Fruit fly (Drosophila melanogaster) whole organism, embryonic: Measurements from ENCODE around the gene Tsp29Fa.
A peak's percentile ranks its signal among the peaks of the same experiment; 100 is the strongest.

ENCODE experiments used
- BtbVII ChIP-seq: fragments of 200-800 bp; sonication (Bioruptor generic); optimal IDR thresholded peaks from 3 replicates; lab custom pipeline; 2017; ENCODE audit warnings: missing biosample characterization, mild to moderate bottlenecking, missing genetic modification characterization
- Bteb2 ChIP-seq: fragments of 200-800 bp; sonication (Bioruptor generic); optimal IDR thresholded peaks from 2 replicates; lab custom pipeline; 2016; ENCODE audit warnings: missing biosample characterization, missing genetic modification characterization
- CG10565 ChIP-seq: fragments of 200-800 bp; sonication (Bioruptor generic); optimal IDR thresholded peaks from 3 replicates; lab custom pipeline; 2016; ENCODE audit warnings: missing biosample characterization, mild to moderate bottlenecking, missing genetic modification characterization
- CG12219 ChIP-seq: fragments of 200-800 bp; sonication (Bioruptor generic); optimal IDR thresholded peaks from 3 replicates; lab custom pipeline; 2018; ENCODE audit warnings: missing biosample characterization, mild to moderate bottlenecking, missing genetic modification characterization
- CG12942 ChIP-seq: fragments of 200-800 bp; sonication (Bioruptor generic); optimal IDR thresholded peaks from 3 replicates; lab custom pipeline; 2016; ENCODE audit warnings: missing biosample characterization, missing genetic modification characterization
- CG15269 ChIP-seq: fragments of 200-800 bp; sonication (Bioruptor generic); optimal IDR thresholded peaks from 2 replicates; lab custom pipeline; 2018; ENCODE audit warnings: missing biosample characterization, mild to moderate bottlenecking, missing genetic modification characterization, moderate library complexity
- CG15601 ChIP-seq: fragments of 200-800 bp; sonication (Bioruptor generic); optimal IDR thresholded peaks from 3 replicates; lab custom pipeline; 2019; ENCODE audit warnings: missing biosample characterization, mild to moderate bottlenecking, missing genetic modification characterization, moderate library complexity
- CG1647 ChIP-seq: fragments of 200-800 bp; sonication (Bioruptor generic); optimal IDR thresholded peaks from 3 replicates; lab custom pipeline; 2016; ENCODE audit warnings: missing biosample characterization, missing genetic modification characterization
- CG16815 ChIP-seq: fragments of 200-800 bp; sonication (Bioruptor generic); optimal IDR thresholded peaks from 3 replicates; lab custom pipeline; 2017; ENCODE audit warnings: missing biosample characterization, mild to moderate bottlenecking, missing genetic modification characterization
- CG17186 ChIP-seq: fragments of 200-800 bp; sonication (Bioruptor generic); optimal IDR thresholded peaks from 3 replicates; lab custom pipeline; 2017; ENCODE audit warnings: missing biosample characterization, missing genetic modification reagents, missing genetic modification characterization
- CG2120 ChIP-seq: fragments of 200-800 bp; sonication (Bioruptor generic); optimal IDR thresholded peaks from 3 replicates; lab custom pipeline; 2016; ENCODE audit warnings: missing biosample characterization, missing genetic modification characterization
- CG30431 ChIP-seq: fragments of 200-800 bp; sonication (Bioruptor generic); optimal IDR thresholded peaks from 2 replicates; lab custom pipeline; 2017; ENCODE audit warnings: missing biosample characterization, missing genetic modification characterization
- CG3065 ChIP-seq: fragments of 200-800 bp; sonication (Bioruptor generic); optimal IDR thresholded peaks from 2 replicates; lab custom pipeline; 2016; ENCODE audit warnings: missing biosample characterization, missing genetic modification characterization
- CG34224 ChIP-seq: fragments of 200-800 bp; sonication (Bioruptor generic); IDR thresholded peaks from 3 replicates; pipeline ENCODE4 v1.3.6; 2022; ENCODE audit warnings: missing biosample characterization, missing genetic modification characterization; ENCODE audit not compliant: partially characterized antibody
- CG34376 ChIP-seq: fragments of 200-800 bp; sonication (Bioruptor generic); optimal IDR thresholded peaks from 2 replicates; lab custom pipeline; 2018; ENCODE audit warnings: missing biosample characterization, mild to moderate bottlenecking, missing genetic modification characterization
- CG4707 ChIP-seq: fragments of 200-800 bp; sonication (Bioruptor generic); optimal IDR thresholded peaks from 2 replicates; lab custom pipeline; 2018; ENCODE audit warnings: missing biosample characterization, mild to moderate bottlenecking, missing genetic modification characterization, moderate library complexity
- CG5953 ChIP-seq: fragments of 200-800 bp; sonication (Bioruptor generic); IDR thresholded peaks from 2 replicates; pipeline ENCODE4 v1.3.6; 2022; ENCODE audit warnings: missing biosample characterization, missing genetic modification characterization
- CG6272 ChIP-seq: fragments of 200-800 bp; sonication (Bioruptor generic); IDR thresholded peaks from 2 replicates; pipeline ENCODE4 v1.3.6; 2022; ENCODE audit warnings: missing biosample characterization, missing genetic modification characterization
- CG6683 ChIP-seq: fragments of 200-800 bp; sonication (Bioruptor generic); optimal IDR thresholded peaks from 2 replicates; lab custom pipeline; 2017; ENCODE audit warnings: missing biosample characterization, mild to moderate bottlenecking, missing genetic modification characterization, missing genetic modification reagents
- CG6813 ChIP-seq: fragments of 200-800 bp; sonication (Bioruptor generic); optimal IDR thresholded peaks from 2 replicates; lab custom pipeline; 2017; ENCODE audit warnings: missing biosample characterization, missing genetic modification characterization, mild to moderate bottlenecking, moderate library complexity, missing genetic modification reagents
- CG7357 ChIP-seq: fragments of 200-800 bp; sonication (Bioruptor generic); IDR thresholded peaks from 3 replicates; pipeline ENCODE4 v1.3.6; 2022; ENCODE audit warnings: missing biosample characterization, missing genetic modification characterization
- CG7786 ChIP-seq: fragments of 200-800 bp; sonication (Bioruptor generic); optimal IDR thresholded peaks from 2 replicates; lab custom pipeline; 2016; ENCODE audit warnings: missing biosample characterization, missing genetic modification characterization
- CG7963 ChIP-seq: fragments of 200-800 bp; sonication (Bioruptor generic); IDR thresholded peaks from 3 replicates; pipeline ENCODE4 v1.3.6; 2022; ENCODE audit warnings: missing biosample characterization, missing genetic modification characterization; ENCODE audit not compliant: partially characterized antibody
- CG7987 ChIP-seq: fragments of 200-800 bp; sonication (Bioruptor generic); optimal IDR thresholded peaks from 2 replicates; lab custom pipeline; 2018; ENCODE audit warnings: missing biosample characterization, mild to moderate bottlenecking, missing genetic modification characterization, moderate library complexity
- CHES-1-like ChIP-seq: fragments of 200-800 bp; sonication (Bioruptor generic); optimal IDR thresholded peaks from 2 replicates; lab custom pipeline; 2016; ENCODE audit warnings: missing biosample characterization, missing genetic modification characterization
- Chrac-16 ChIP-seq: fragments of 200-800 bp; sonication (Bioruptor generic); optimal IDR thresholded peaks from 3 replicates; lab custom pipeline; 2016; ENCODE audit warnings: missing biosample characterization, missing genetic modification characterization
- ERR ChIP-seq: fragments of 200-800 bp; sonication (Bioruptor generic); optimal IDR thresholded peaks from 2 replicates; lab custom pipeline; 2016; ENCODE audit warnings: missing biosample characterization, missing genetic modification characterization
- Hr3 ChIP-seq: fragments of 200-800 bp; sonication (Bioruptor generic); optimal IDR thresholded peaks from 3 replicates; lab custom pipeline; 2016; ENCODE audit warnings: missing biosample characterization, missing genetic modification characterization
- MESR4 ChIP-seq: fragments of 200-800 bp; sonication (Bioruptor generic); optimal IDR thresholded peaks from 2 replicates; lab custom pipeline; 2018; ENCODE audit warnings: missing biosample characterization, mild to moderate bottlenecking, missing genetic modification characterization, moderate library complexity
- Med ChIP-seq: fragments of 200-800 bp; sonication (Bioruptor generic); peaks from one replicate; lab custom pipeline; 2016; ENCODE audit warnings: missing biosample characterization, missing genetic modification characterization, mild to moderate bottlenecking, inconsistent platforms, moderate library complexity
- Oli ChIP-seq: fragments of 200-800 bp; sonication (Bioruptor generic); optimal IDR thresholded peaks from 2 replicates; lab custom pipeline; 2018; ENCODE audit warnings: missing biosample characterization, mild to moderate bottlenecking, missing genetic modification characterization, moderate library complexity
- Spps ChIP-seq: fragments of 200-800 bp; sonication (Bioruptor generic); optimal IDR thresholded peaks from 2 replicates; lab custom pipeline; 2018; ENCODE audit warnings: missing biosample characterization, mild to moderate bottlenecking, missing genetic modification characterization
- ash1 ChIP-seq: fragments of 200-800 bp; sonication (Bioruptor generic); optimal IDR thresholded peaks from 2 replicates; lab custom pipeline; 2018; ENCODE audit warnings: missing biosample characterization, mild to moderate bottlenecking, missing genetic modification characterization
- bowl ChIP-seq: fragments of 200-800 bp; sonication (Bioruptor generic); IDR thresholded peaks from 2 replicates; pipeline ENCODE4 v1.3.6; 2022; ENCODE audit warnings: missing biosample characterization, missing genetic modification characterization
- cato ChIP-seq: fragments of 200-800 bp; sonication (Bioruptor generic); optimal IDR thresholded peaks from 2 replicates; lab custom pipeline; 2016; ENCODE audit warnings: missing biosample characterization, missing genetic modification characterization, borderline replicate concordance
- cg ChIP-seq: fragments of 200-800 bp; sonication (Bioruptor generic); optimal IDR thresholded peaks from 3 replicates; lab custom pipeline; 2019; ENCODE audit warnings: missing biosample characterization, mild to moderate bottlenecking, missing genetic modification characterization, moderate library complexity
- chinmo ChIP-seq: fragments of 200-800 bp; sonication (Bioruptor generic); IDR thresholded peaks from 4 replicates; pipeline ENCODE4 v1.3.6; 2022; ENCODE audit warnings: missing biosample characterization, missing genetic modification characterization; ENCODE audit not compliant: partially characterized antibody
- emc ChIP-seq: fragments of 200-800 bp; sonication (Bioruptor generic); optimal IDR thresholded peaks from 2 replicates; lab custom pipeline; 2016; ENCODE audit warnings: missing biosample characterization, missing genetic modification characterization
- gsb ChIP-seq: fragments of 200-800 bp; sonication (Bioruptor generic); IDR thresholded peaks from 2 replicates; pipeline ENCODE4 v1.3.6; 2022; ENCODE audit warnings: missing biosample characterization, missing genetic modification characterization
- knrl ChIP-seq: fragments of 200-800 bp; sonication (Bioruptor generic); IDR thresholded peaks from 3 replicates; pipeline ENCODE4 v1.3.6; 2022; ENCODE audit warnings: missing biosample characterization, missing genetic modification characterization; ENCODE audit not compliant: partially characterized antibody
- maf-S ChIP-seq: fragments of 200-800 bp; sonication (Bioruptor generic); optimal IDR thresholded peaks from 2 replicates; lab custom pipeline; 2016; ENCODE audit warnings: missing biosample characterization, missing genetic modification characterization
- mld ChIP-seq: fragments of 200-800 bp; sonication (Bioruptor generic); IDR thresholded peaks from 3 replicates; pipeline ENCODE4 v1.3.6; 2022; ENCODE audit warnings: missing biosample characterization, missing genetic modification characterization; ENCODE audit not compliant: partially characterized antibody
- p53 ChIP-seq: fragments of 200-800 bp; sonication (Bioruptor generic); optimal IDR thresholded peaks from 2 replicates; lab custom pipeline; 2016; ENCODE audit warnings: missing biosample characterization, missing genetic modification characterization
- scrt ChIP-seq: fragments of 200-800 bp; sonication (Bioruptor generic); optimal IDR thresholded peaks from 2 replicates; lab custom pipeline; 2018; ENCODE audit warnings: missing biosample characterization, mild to moderate bottlenecking, missing genetic modification characterization, moderate library complexity
- so ChIP-seq: fragments of 200-800 bp; sonication (Bioruptor generic); IDR thresholded peaks from 3 replicates; pipeline ENCODE4 v1.3.6; 2022; ENCODE audit warnings: missing biosample characterization, missing genetic modification characterization
- sr ChIP-seq: fragments of 200-800 bp; sonication (Bioruptor generic); IDR thresholded peaks from 3 replicates; pipeline ENCODE4 v1.3.6; 2022; ENCODE audit warnings: missing biosample characterization, missing genetic modification characterization
- tio ChIP-seq: fragments of 200-800 bp; sonication (Bioruptor generic); optimal IDR thresholded peaks from 2 replicates; lab custom pipeline; 2017; ENCODE audit warnings: missing biosample characterization, missing genetic modification characterization, inconsistent platforms
- trem ChIP-seq: fragments of 200-800 bp; optimal IDR thresholded peaks from 3 replicates; lab custom pipeline; 2019; ENCODE audit warnings: missing biosample characterization, mild to moderate bottlenecking, missing genetic modification characterization, moderate library complexity
- vfl ChIP-seq: fragments of 200-800 bp; sonication (Bioruptor generic); optimal IDR thresholded peaks from 2 replicates; lab custom pipeline; 2016; ENCODE audit warnings: missing biosample characterization, missing genetic modification characterization
- wek ChIP-seq: fragments of 200-800 bp; sonication (Bioruptor generic); optimal IDR thresholded peaks from 3 replicates; lab custom pipeline; 2018; ENCODE audit warnings: missing biosample characterization, mild to moderate bottlenecking, missing genetic modification characterization, moderate library complexity
- z ChIP-seq: fragments of 200-800 bp; sonication (Bioruptor generic); IDR thresholded peaks from 3 replicates; pipeline ENCODE4 v1.3.6; 2022; ENCODE audit warnings: missing biosample characterization, missing genetic modification characterization
- zfh2 ChIP-seq: fragments of 200-800 bp; sonication (Bioruptor generic); optimal IDR thresholded peaks from 2 replicates; lab custom pipeline; 2016; ENCODE audit warnings: missing biosample characterization, missing genetic modification characterization

Tsp29Fa gene

DNA sequence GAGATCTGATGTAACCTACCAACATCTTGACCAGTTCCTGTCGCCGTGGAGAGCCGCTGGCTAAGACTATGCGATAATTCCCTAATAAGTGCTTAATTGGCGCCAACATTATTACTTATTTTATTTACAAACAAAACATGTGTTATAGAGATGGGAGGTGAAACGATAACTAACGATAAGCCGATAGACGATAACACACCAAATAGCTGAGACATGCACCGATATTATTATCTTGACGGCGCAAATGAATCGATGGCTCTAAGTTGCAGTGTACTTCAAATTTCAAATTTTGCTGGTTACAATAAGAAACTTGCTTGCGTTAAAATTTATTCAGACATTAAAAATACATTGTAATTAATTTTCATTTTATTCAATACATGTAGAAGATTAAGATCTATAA lies 9.3 kb downstream of the Tsp29Fa start, which contains the start of gene CG9515 (continued):
- TF ChIP-seq CHES-1-like (GFP tag; lab: Kevin White, UChicago) (no peak), wek (GFP tag; lab: Kevin White, UChicago) (no peak), vfl (GFP tag; lab: Kevin White, UChicago) (no peak), CG7963 (GFP tag; lab: Robert Waterston, UW) (peak; percentile 97), chinmo (GFP tag; lab: Robert Waterston, UW) (peak; percentile 97), scrt (GFP tag; lab: Kevin White, UChicago) (no peak), mld (GFP tag; lab: Robert Waterston, UW) (no peak), CG6272 (no peak), CG7357 (GFP tag; lab: Robert Waterston, UW) (no peak), CG2120 (GFP tag; lab: Kevin White, UChicago) (peak; percentile 24), CG17186 (GFP tag; lab: Kevin White, UChicago) (peak; percentile 78), cg (no peak), p53 (no peak), CG1647 (GFP tag; lab: Kevin White, UChicago) (no peak), CG34224 (GFP tag; lab: Robert Waterston, UW) (peak; percentile 85), CG3065 (no peak), z (GFP tag; lab: Robert Waterston, UW) (no peak), cato (no peak), Spps (tag; lab: Kevin White, UChicago) (no peak), ERR (GFP tag; lab: Kevin White, UChicago) (no peak), Chrac-16 (GFP tag; lab: Kevin White, UChicago) (no peak), tio (GFP tag; lab: Kevin White, UChicago) (no peak), ash1 (GFP tag; lab: Kevin White, UChicago) (no peak), CG12219 (GFP tag; lab: Kevin White, UChicago) (no peak), CG34376 (GFP tag; lab: Kevin White, UChicago) (no peak), CG6813 (GFP tag; lab: Kevin White, UChicago) (no peak), CG4707 (GFP tag; lab: Kevin White, UChicago) (no peak), emc (no peak), Med (peak; percentile 84), so (GFP tag; lab: Robert Waterston, UW) (no peak), bowl (GFP tag; lab: Robert Waterston, UW) (no peak), CG6683 (no peak), gsb (GFP tag; lab: Robert Waterston, UW) (no peak), CG5953 (no peak), trem (tag; lab: Kevin White, UChicago) (peak; percentile 58), CG12942 (no peak), CG15601 (tag; lab: Kevin White, UChicago) (no peak), CG7987 (GFP tag; lab: Kevin White, UChicago) (no peak), knrl (GFP tag; lab: Robert Waterston, UW) (peak; percentile 65), maf-S (GFP tag; lab: Kevin White, UChicago) (no peak), Bteb2 (GFP tag; lab: Kevin White, UChicago) (no peak), CG16815 (GFP tag; lab: Kevin White, UChicago) (no peak), MESR4 (GFP tag; lab: Kevin White, UChicago) (peak; percentile 21), CG15269 (tag; lab: Kevin White, UChicago) (no peak), Oli (tag; lab: Kevin White, UChicago) (no peak), BtbVII (GFP tag; lab: Kevin White, UChicago) (no peak), CG7786 (GFP tag; lab: Kevin White, UChicago) (no peak), zfh2 (no peak), CG10565 (GFP tag; lab: Kevin White, UChicago) (no peak), Hr3 (no peak), CG30431 (GFP tag; lab: Kevin White, UChicago) (no peak), sr (GFP tag; lab: Robert Waterston, UW) (no peak)
